Worm (Caenorhabditis elegans) whole organism, dauer: ENCODE results near the gene cox-6B.

Experiments used
- unc-62 ChIP-seq: sonication (generic microtip); optimal IDR thresholded peaks from 2 replicates; lab custom pipeline; 2017; ENCODE audit warnings: missing biosample characterization, missing genetic modification reagents, missing genetic modification characterization

The cox-6B gene

ce11 chrIII:2716514-2716913 is 17.1 kb downstream of the cox-6B start, which contains the start of gene tmem-132:
tmem-132 (minus strand) TSS chrIII:2716614.
- no peak for TF ChIP-seq unc-62

ce11 chrIII:2724992-2725220 is 25.4 kb downstream of the cox-6B start, which contains the start of gene Y71H2AM.11:
Y71H2AM.11 (minus strand) TSS chrIII:2725092.
- TF ChIP-seq unc-62: no peak

DNA sequence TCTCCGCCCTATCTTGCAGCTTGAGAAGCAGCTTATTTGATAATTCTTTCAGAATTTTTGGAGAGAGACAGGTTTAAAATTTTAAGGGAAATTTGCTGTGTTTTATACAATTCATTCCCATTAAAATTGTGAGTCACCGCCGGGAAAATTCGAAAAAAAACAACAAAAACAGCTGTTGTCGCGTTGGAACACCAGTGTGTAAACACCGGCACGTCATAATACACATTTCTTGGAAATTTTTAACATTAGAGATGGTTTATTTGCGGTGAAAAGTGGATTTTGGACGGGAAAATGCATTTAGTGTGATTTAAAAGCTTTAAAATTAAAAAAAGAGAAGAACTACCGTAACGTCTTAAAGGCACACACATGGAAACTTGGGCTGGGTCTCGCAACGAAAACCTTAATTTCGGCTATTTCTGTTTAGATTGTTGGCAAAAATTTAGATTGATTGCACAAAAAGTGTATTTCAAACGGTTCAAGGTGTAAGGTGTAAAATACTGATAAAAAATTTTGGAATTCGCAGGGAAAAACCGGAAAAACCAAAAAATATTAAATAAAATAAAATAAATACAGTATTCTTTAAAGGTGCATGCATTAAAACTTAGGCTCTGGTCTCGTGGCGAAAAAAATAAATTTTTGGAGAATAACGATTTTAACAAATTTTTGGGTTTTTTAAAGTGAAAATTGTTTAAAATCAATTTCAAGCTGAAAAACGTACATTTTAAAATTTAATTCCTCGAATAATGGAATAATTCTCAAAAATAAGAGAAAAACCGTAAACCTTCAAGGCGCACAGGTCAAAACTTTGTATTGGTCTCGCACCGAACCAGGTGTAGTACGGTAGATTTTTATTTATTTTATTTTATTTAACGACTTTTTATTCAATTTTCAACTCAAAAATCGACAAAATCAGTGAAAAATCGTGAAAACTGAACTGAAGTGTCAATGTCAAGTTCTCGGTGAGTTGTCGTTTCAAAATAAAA is 26.0 kb downstream of the cox-6B start, which contains the start of gene cosa-1:
Gene cosa-1 (plus strand): TSS at position 896 of the 983 bp plus-strand sequence.
- TF ChIP-seq unc-62: no peak

DNA sequence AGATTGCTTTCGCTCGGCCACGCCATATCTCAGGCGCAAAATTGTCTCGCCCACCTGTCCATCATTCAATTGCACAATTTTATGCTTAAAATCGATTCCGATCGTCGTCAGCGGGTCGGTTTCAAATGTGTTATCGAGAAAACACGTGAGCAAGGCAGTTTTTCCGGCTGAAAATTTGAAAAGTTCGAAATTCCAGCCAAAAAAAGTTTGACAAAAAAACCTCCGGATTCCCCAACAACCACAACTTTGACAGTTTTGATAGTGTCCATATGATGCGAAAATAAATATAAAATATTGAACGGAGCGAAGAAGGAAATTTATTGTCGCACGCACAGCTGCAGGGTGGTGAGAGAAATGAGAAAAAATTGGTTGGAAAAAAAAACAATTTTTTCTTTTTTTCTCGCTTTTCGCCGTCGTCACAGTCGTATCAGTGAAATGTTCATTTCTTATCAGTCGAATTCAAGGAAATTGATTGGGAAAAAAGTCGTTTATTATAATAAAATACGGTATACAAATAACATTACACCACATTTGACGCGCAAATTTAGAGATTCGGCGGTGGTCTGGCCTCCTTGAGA is 34.2 kb downstream of the cox-6B start, which contains the start of gene Y71H2AM.12:
Gene Y71H2AM.12 (minus strand): TSS at position 486 of the 578 bp plus-strand sequence.
- no peak for TF ChIP-seq unc-62

ce11 chrIII:2739469-2739868 is 40.0 kb downstream of the cox-6B start, which contains the start of gene cest-25:
cest-25 (minus strand) TSS chrIII:2739531.
- no peak for TF ChIP-seq unc-62

DNA sequence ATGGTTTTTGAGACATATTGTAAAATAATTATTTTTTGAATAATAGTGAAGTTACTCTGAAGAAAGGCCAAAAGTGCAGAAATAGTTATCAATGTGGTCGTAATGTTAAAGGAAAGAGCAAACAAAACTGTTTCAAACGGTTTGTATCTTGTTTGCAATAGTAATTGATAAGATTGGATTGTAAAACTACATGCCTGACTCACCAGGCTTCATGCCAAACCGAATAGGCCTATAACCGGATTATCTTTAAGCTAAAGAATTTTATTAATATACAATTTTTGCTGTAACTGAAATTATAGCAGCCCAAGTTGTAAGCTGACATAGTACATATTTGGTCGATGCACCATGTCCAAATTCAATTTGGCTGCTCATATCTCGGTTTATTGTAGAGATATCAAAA is 47.1 kb downstream of the cox-6B start, which contains the start of gene Y71H2AM.14:
Gene Y71H2AM.14 (minus strand): TSS at position 101 of the 400 bp plus-strand sequence.
- no peak for TF ChIP-seq unc-62

ce11 chrIII:2756260-2756659 is 56.8 kb downstream of the cox-6B start, which contains the start of gene gldi-9:
gldi-9 (minus strand) TSS chrIII:2756360.
- no peak for TF ChIP-seq unc-62

DNA sequence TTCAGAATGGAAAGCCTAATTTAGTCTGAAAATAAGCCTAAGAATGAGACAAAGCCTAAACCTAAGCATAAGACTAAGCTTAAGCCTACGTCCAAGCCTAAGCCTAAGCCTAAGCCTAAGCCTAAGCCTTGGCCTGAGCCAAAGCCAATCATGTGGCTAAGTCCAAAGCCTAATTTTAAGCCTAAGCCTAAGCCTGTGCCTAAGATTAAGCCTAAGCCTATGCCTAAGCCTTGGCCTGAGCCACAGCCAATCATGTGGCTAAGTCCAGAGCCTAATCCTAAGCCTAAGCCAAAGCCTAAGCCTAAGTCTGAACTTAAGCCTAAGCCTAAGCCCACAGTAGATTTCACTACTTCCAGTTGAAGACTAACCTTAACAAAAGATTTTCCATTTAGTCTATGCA is 58.0 kb downstream of the cox-6B start:
- TF ChIP-seq unc-62: no peak

DNA sequence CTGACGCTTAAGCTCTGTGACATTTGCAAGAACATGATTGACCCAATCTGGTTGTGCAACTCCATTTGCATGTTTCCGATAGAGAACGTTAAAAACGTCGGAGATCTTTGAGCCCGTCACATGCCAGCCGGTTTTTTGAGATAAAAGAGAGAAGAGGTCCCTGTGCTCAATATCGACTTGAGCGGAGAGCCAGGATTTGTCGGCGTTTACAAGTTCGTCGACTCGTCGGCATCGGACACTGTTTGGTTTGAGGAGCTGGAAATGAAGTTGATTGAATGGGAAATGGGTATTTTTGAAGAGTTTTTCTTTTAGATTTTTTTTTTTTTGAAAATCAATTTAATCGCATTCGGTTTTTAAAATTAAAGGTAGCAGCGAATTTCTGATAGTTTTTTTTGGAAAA is 58.6 kb downstream of the cox-6B start:
- TF ChIP-seq unc-62: no peak

- TF ChIP-seq unc-62: no peak
Measured at ce11 chrIII:2759308-2759707, 59.8 kb downstream of the cox-6B start.

DNA sequence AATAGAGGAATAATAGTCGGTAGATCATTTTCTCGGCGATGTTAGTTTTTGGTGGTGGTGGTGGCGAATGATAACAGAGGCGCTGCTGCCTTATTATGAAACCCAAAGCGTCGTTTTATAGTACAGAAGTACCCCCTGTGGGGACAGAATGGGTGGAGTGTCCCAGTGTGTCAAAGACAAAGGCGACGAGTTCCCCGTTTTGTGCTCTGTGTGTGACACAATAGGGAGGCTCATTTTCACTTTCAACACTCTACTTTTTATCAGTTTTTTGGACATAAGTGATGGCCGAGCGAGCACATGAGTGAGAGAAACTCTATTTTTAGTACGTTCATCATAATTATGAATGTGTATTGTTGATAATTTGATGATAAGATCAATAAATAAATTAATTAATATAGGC is 61.3 kb downstream of the cox-6B start, which contains the start of gene pho-9:
Gene pho-9 (minus strand): TSS at position 91 of the 400 bp plus-strand sequence.
- TF ChIP-seq unc-62: no peak

DNA sequence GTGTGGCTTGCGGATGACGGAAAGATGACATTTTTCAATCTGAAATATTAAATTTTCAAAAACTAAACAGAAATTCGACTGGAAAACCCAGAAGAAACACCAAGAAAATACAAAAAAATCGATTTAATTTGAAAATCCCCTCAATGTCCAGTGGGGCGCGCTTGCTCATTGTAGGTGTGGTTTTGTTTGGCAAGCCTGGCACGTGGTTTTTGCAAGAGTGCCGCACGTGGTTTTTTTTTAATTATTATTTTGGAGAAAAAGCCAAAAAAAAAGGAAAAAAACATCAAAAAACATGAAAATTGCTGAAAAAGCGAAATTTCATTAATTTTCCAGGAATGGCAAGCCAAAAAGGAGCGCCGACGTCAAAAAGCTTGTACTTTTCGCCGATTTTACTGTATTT is 69.2 kb downstream of the cox-6B start, which contains the start of gene swsn-3:
Gene swsn-3 (minus strand): TSS at position 45 of the 400 bp plus-strand sequence.
- TF ChIP-seq unc-62: no peak

DNA sequence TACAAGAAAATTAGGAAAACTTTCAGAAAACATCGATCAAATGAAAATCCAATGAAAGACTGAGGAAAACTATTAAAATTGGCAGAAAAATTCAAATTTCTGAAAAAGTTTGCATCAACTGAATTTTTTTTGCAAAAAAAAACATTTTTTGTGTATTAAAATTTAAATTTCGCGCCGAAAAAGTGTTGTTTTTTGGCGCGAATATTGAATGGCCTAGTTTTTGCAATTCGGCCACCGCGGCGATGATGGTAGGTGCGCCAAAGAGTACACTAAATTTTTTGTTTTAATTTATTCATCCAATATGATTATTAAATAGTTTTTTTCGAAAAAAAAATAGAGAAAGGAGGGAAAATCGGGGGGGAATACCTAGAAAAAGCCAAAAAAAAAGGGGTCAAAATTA is 69.6 kb downstream of the cox-6B start:
- no peak for TF ChIP-seq unc-62

DNA sequence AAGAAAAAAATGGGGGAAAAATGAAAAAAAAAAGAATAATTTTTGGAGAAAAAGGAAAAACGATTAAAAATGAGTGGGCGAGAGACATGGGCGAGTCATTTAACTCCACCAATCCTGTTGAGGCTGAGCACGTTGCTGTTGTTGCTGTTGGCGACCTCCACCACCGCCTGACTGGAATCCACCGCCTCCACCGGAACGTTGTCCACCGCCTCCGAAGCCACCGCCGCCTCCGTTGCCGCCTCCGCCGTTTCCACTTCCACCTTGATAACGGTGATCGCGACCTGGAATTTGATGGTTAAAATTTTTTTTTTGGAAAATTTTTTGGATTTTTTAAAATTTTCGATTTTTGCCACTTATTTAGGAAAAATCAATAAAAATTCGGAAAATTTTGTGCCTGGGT is 71.3 kb downstream of the cox-6B start:
- no peak for TF ChIP-seq unc-62

DNA sequence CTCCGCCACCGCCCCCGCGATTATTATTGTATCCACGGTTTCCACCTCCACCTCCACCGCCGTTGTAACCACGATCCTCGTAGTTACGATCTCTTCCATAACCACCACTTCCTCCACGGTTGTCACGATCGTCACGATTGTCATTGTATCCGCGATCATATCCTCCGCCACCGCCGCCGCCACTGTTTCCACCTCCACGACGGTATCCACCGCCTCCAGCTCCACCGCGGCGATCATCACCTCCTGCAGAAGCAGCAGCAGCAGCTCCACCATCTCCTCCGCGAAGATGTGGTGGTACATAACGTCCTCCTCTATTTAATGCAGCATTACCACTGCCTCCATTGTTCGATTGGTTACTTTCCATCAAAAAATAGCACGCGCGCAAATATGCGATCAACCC is 79.2 kb downstream of the cox-6B start, which contains the start of gene laf-1:
Gene laf-1 (minus strand): TSS at position 399 of the 400 bp plus-strand sequence.
- no peak for TF ChIP-seq unc-62

DNA sequence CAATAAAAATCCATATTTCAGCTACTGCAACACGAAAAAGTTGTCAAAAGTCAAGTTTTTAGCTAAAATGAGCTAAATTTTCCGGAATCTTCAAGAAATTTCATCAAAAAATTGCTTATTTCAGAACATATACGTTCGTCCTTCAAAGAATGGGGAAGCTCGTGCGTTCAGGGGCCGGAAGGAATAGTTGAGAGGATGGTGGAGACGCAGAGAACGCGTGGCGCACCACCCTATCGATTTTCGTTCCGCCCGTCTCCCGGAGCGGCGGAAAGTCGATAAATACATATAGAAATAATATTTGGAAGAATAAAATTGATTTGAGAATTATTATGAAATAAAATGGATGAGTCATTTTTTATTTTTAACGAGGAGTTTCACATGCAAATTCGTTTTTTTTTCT is 80.8 kb downstream of the cox-6B start:
- no peak for TF ChIP-seq unc-62

- TF ChIP-seq unc-62: no peak
Measured at ce11 chrIII:2780793-2781192, 81.3 kb downstream of the cox-6B start, which contains the start of gene Y71H2AM.6. Y71H2AM.6 (plus strand) TSS chrIII:2781056.
